Worm (Caenorhabditis elegans): ENCODE data around the gene C44C10.9.
A peak's percentile ranks its signal among the peaks of the same experiment; 100 is the strongest.

Gene C44C10.9

DNA sequence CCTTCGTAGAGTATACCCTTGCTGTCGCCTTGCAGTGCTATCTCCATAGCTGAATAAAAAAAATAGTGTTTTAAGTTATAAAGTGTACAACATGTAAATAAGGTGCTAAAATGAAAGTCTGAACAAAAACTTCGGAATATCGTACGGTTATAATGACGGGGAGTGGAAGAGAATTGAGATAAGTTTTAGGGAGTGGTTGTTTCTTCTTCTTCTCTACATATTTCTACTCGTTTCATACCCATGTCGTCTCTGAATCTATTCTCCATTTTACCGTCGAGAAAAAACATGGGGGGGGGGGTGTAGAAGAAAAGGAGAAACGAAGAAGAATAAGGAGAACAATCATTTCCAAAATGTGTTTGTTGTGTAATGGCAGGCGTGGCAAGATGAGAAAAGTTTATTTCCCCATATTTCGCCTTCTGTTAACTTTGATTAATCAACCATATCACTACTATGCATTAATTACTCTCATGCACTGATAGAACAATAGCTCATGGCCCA lies at the start of gene C44C10.9:
Gene C44C10.9 (minus strand): TSS at position 51 of the 498 bp plus-strand sequence.
- TF ChIP-seq dao-5 (tag; optimal IDR thresholded peaks at IDR 0.05) (no peak), W03F9.2 (tag; optimal IDR thresholded peaks at IDR 0.05) (no peak), him-1 (tag; optimal IDR thresholded peaks at IDR 0.05) (no peak)

DNA sequence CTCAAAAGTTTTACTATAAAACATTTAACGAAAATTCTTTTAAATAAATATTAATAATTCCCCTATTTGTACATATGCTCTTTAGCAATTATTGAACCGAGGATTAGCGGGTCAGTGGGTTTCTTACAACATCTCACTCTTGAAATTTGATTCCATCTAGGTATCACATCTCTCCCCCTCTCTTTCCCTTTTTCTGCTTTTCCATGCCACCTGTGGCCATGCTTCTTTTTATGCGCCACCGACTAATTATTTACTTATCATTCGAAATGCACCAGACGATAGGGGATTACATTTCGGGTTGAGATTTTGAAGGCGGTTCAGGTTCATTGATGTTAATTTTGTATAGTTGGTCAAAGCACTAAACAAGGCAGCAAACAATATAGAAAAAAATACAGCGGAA lies 49.5 kb upstream of the C44C10.9 start:
- no peak for TF ChIP-seq W03F9.2 (tag; optimal IDR thresholded peaks at IDR 0.05)
- no peak for TF ChIP-seq him-1 (tag; optimal IDR thresholded peaks at IDR 0.05)
- no peak for TF ChIP-seq dao-5 (tag; optimal IDR thresholded peaks at IDR 0.05)

DNA sequence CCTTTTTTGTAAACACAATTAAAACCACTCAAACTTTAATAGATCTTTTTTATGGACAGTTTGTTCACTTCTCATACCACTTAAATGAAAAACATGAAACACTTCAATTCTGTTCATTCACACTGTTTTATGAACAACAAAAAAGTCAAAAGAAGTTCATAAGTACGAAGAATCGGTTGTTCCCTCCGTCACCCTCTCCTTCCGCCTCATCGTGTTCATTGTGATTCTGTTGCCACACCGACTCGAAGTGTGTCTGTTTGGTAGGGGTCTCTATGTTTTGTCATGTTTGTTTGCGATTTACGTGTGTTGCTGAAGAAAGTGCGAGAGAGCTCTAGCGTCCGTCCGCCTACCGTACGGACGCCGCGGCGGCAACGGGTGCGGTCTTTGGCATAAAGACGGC lies 42.5 kb upstream of the C44C10.9 start, which contains the start of gene lact-7:
Gene lact-7 (plus strand): TSS at position 301 of the 400 bp plus-strand sequence.
- TF ChIP-seq dao-5 (tag; optimal IDR thresholded peaks at IDR 0.05), result no peak
- no peak for TF ChIP-seq W03F9.2 (tag; optimal IDR thresholded peaks at IDR 0.05)
- TF ChIP-seq him-1 (tag; optimal IDR thresholded peaks at IDR 0.05), result no peak

DNA sequence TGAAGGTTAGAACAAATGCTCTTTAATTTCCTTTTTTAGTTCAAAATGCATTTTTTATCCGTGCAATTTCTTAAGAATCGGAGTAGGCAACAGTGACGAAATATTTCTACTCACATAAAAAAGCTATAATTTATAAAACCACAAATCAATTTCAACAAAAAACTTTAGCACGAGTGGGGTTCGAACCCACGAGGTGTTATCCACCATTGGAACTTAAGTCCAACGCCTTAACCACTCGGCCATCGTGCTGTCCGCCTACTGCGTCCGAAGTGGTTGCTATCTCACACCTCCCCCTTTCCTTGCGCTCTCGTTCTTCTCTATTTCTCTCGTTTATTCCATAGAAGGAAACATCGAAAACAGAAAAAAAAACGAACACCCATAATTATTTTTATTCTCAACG lies 41.4 kb upstream of the C44C10.9 start:
- TF ChIP-seq dao-5 (tag; optimal IDR thresholded peaks at IDR 0.05), result peak; percentile 86
- TF ChIP-seq him-1 (tag; optimal IDR thresholded peaks at IDR 0.05), result peak; percentile 90
- TF ChIP-seq W03F9.2 (tag; optimal IDR thresholded peaks at IDR 0.05), result peak; percentile 48

DNA sequence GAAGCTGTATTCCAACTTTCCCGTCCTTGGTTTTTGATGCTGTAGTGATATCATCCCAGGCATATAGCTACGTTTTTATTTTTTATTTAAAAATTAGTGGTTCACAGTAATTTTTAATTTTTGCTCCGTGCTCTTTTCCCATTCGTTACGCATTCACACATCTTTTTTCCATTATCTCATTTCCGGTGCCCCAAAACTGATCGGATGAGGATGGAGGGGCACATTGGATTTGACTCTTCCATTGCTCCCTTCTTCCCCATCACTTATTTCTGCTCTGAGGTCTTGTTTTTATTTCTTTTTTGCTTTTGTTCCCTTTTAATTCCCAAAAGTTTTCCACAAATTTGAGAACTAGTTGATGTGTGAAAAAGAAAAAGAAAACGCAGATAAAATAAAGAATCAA lies 36.8 kb upstream of the C44C10.9 start:
- no peak for TF ChIP-seq him-1 (tag; optimal IDR thresholded peaks at IDR 0.05)
- no peak for TF ChIP-seq dao-5 (tag; optimal IDR thresholded peaks at IDR 0.05)
- TF ChIP-seq W03F9.2 (tag; optimal IDR thresholded peaks at IDR 0.05), result no peak

DNA sequence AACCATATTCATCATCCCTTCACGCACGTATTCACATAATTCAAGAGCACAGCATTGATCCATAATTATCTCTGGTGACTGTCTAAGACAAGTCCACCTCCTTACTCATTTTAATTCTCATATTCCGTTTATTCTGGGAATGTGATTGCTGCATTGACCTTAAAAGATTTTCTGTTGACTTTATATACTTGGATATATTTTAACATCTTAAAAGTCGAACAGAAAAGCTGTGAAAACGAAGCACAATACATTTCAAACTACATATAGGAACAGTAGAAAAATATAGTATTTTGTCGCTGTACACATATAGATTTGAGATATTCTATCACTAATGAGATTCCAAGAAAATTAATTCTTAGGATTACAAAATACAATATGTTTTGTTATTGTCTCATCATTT lies 36.0 kb upstream of the C44C10.9 start:
- TF ChIP-seq him-1 (tag; optimal IDR thresholded peaks at IDR 0.05), result no peak
- TF ChIP-seq W03F9.2 (tag; optimal IDR thresholded peaks at IDR 0.05), result no peak
- TF ChIP-seq dao-5 (tag; optimal IDR thresholded peaks at IDR 0.05), result no peak

DNA sequence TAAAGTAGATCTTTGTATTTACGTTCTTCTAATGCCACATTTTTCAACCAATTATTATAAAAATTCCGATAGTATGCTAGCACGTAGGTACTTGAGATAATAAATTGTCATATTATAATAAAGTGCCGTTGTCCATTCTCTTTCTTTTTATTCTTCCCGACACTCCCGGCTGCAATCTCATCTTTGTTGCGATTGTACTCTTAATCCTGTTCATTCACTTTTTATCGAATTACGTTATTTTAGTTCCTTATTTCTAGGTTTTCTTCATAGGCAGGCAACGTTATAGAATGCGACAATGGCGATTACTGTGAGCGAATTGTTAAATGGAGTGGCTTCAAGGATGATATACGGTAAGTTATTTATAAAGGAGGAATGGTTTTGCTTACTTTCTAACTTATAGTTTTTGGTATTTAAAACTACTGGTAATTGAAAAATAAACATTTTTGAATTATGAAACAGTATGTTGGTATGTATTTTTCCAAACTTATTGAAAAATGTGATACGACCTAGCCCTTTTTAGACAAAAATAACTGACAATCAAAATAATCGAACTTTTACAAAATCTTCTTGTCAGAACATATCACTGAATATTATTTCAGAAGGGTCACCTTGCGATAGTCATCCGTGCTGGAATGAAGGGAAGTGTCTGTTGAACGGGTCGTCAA lies 29.6 kb upstream of the C44C10.9 start, which contains the start of gene C40H5.2:
Gene C40H5.2 (plus strand): TSS at position 256 of the 665 bp plus-strand sequence.
- TF ChIP-seq W03F9.2 (tag; optimal IDR thresholded peaks at IDR 0.05) (no peak), dao-5 (tag; optimal IDR thresholded peaks at IDR 0.05) (no peak)

DNA sequence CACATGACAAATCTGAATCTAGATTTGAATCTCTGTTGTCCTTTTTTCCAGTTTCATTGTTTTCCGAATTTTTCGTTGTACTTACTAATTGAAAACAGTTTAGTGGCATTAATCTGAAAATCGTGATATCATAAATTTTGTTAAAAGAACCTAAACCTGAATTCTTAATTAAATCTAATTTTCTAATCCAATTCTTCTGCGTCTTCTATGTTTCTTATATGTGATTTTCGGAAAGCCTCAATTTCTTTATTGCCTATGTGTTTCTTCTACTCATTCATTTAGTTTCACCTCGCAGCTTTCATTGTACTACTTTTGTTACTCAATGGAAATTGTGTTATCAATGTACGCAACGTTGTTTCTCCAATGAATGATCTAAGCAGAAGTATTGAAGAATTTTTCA lies 27.4 kb upstream of the C44C10.9 start:
- TF ChIP-seq him-1 (tag; optimal IDR thresholded peaks at IDR 0.05) (no peak), dao-5 (tag; optimal IDR thresholded peaks at IDR 0.05) (no peak), W03F9.2 (tag; optimal IDR thresholded peaks at IDR 0.05) (no peak)

DNA sequence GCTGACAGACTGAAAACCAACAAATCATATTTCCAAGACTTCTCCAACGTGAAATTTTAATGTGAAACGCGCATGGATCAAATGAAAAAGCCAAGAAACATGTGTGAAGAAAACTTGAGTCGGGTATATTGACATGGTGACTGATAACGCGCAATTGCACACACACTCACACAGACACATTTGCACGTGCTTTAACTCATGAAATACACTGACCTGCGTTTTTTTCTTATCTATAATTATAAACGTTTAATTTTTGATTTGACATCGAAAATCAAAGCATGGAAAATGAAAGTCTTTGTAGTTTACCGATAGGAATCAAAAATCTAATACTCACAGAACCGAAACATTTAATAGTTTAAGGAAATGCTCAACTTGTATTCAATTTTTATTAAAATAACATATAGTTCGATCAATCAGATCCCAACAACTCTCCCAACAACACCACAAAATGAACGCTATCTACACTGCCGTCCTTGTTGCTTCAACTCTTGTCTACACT lies 22.3 kb upstream of the C44C10.9 start, which contains the start of gene nspa-9:
Gene nspa-9 (plus strand): TSS at position 449 of the 499 bp plus-strand sequence.
- TF ChIP-seq W03F9.2 (tag; optimal IDR thresholded peaks at IDR 0.05) (no peak), dao-5 (tag; optimal IDR thresholded peaks at IDR 0.05) (no peak), him-1 (tag; optimal IDR thresholded peaks at IDR 0.05) (no peak)

DNA sequence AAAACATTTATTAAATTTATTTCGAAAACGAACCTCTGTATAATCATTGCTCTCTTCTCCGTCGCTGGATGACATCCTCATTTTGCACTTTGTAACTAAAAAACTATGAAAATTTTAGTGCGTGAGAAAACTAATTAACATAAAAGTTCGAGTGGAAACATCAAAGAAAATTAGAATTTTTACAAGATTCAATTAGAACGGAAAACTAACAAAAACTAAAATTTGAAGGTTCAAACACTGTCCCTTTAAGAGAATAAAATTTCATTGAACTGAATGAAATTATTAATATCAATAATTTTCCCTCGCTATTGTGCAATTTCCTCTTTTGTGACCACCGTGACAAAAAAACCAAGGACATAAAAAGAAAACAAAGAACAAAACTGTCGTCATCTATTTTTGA lies 20.7 kb upstream of the C44C10.9 start, which contains the start of gene D1053.3:
Gene D1053.3 (minus strand): TSS at position 101 of the 400 bp plus-strand sequence.
- TF ChIP-seq him-1 (tag; optimal IDR thresholded peaks at IDR 0.05) (no peak), dao-5 (tag; optimal IDR thresholded peaks at IDR 0.05) (no peak)

DNA sequence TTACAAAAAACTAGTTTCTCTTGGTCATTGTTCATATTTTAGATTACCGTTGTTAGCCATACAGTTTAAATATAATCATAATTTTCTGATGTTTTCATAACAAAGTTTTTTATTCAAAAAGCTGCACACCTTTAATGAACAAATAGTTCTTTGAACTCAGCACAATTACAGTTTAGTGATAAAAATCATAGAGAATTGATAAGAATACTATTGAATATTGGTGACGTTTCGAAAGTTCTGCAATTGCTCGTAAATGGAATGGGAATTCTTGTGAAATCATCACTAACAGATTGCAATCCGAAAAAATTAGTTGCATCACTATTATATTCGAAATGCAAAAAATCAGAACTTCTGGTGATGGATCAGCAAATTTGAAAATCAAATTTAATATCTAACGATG lies 17.8 kb upstream of the C44C10.9 start:
- TF ChIP-seq him-1 (tag; optimal IDR thresholded peaks at IDR 0.05) (no peak), dao-5 (tag; optimal IDR thresholded peaks at IDR 0.05) (no peak), W03F9.2 (tag; optimal IDR thresholded peaks at IDR 0.05) (no peak)

DNA sequence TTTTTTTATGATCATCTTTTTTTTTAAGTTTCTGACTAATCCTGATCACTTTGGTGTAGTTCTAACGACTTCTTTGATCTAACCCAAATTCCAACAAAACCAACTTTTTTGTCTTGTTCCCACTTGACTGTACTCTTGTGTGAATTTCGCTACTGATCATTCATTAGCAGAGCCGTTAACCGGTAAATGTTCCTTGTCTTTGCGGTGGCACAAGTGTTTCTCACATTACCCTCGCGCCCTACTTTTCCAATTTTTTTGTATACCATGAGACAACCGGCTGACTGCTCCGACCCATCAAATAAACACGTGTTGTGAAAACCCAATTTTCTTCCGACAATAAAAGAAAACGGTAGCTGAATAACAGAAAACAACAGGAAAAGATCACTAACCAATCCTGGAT lies 16.4 kb upstream of the C44C10.9 start:
- no peak for TF ChIP-seq dao-5 (tag; optimal IDR thresholded peaks at IDR 0.05)
- no peak for TF ChIP-seq him-1 (tag; optimal IDR thresholded peaks at IDR 0.05)
- TF ChIP-seq W03F9.2 (tag; optimal IDR thresholded peaks at IDR 0.05), result no peak

DNA sequence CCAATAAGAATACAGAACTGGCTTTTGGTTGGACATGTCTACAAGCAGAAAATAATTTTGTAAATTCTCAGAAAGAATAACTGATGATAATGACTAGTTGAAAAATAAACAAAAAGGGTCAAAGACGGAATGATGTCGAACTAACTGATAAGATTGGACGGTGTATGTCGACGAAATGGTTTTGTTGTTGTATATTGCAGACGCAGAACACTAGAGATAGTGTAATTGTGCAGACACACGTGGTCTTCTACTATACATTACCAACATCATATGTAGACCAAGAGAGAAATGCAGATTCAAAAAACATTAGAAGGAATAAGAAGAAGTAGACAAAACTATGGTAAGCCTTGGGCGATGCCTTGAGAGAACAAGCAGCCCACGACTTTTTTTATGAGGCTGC lies 11.4 kb upstream of the C44C10.9 start, which contains the start of the genes gst-42 and D1053.2:
Gene gst-42 (minus strand): TSS at position 176 of the 400 bp plus-strand sequence.
Gene D1053.2 (plus strand): TSS at position 391 of the 400 bp plus-strand sequence.
- TF ChIP-seq W03F9.2 (tag; optimal IDR thresholded peaks at IDR 0.05) (peak; percentile 20), dao-5 (tag; optimal IDR thresholded peaks at IDR 0.05) (no peak), him-1 (tag; optimal IDR thresholded peaks at IDR 0.05) (no peak)

DNA sequence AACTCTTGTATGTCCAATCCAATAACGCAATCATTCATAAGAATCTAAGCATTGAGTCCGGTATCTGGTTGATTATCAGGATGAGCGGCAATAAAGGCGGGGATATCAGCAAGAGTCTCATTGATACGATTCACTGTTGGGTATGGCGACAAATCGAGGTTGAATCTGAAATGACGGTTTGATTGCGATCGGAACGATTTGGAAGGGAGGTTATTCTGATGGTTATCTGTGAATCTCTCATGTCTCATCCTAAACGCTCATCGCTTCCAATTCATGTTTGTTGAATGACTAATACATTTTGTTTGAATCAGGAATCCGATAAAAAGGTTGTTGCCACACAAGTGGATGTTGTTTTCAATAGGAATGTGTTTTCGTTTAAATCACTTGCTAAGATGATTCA lies 10.1 kb upstream of the C44C10.9 start:
- no peak for TF ChIP-seq him-1 (tag; optimal IDR thresholded peaks at IDR 0.05)
- no peak for TF ChIP-seq dao-5 (tag; optimal IDR thresholded peaks at IDR 0.05)
- no peak for TF ChIP-seq W03F9.2 (tag; optimal IDR thresholded peaks at IDR 0.05)
